Fruit fly (Drosophila melanogaster) whole organism, embryonic: Measurements from ENCODE around the gene enc.

ENCODE experiments used
- ATbp ChIP-seq: fragments of 200-800 bp; sonication (Bioruptor generic); optimal IDR thresholded peaks from 2 replicates; lab custom pipeline; 2017; ENCODE audit warnings: missing biosample characterization, mild to moderate bottlenecking, missing genetic modification characterization, missing genetic modification reagents
- Adf1 ChIP-seq: fragments of 200-800 bp; sonication (Bioruptor generic); IDR thresholded peaks from 2 replicates; pipeline ENCODE4 v1.3.6; 2022; ENCODE audit warnings: missing biosample characterization, missing genetic modification characterization
- Awh ChIP-seq: fragments of 200-800 bp; sonication (Bioruptor generic); IDR thresholded peaks from 2 replicates; pipeline ENCODE4, ENCODE4 v1.3.6; 2022; ENCODE audit warnings: missing biosample characterization, missing genetic modification characterization
- BtbVII ChIP-seq: fragments of 200-800 bp; sonication (Bioruptor generic); optimal IDR thresholded peaks from 3 replicates; lab custom pipeline; 2017; ENCODE audit warnings: missing biosample characterization, mild to moderate bottlenecking, missing genetic modification characterization
- CG11085 ChIP-seq: fragments of 200-800 bp; sonication (Bioruptor generic); IDR thresholded peaks from 2 replicates; pipeline ENCODE4 v1.3.6; 2022; ENCODE audit warnings: missing biosample characterization, missing genetic modification characterization
- CG11696 ChIP-seq: fragments of 200-800 bp; sonication (Bioruptor generic); IDR thresholded peaks from 2 replicates; pipeline ENCODE4 v1.3.6; 2022; ENCODE audit warnings: missing biosample characterization, missing genetic modification characterization
- CG13775 ChIP-seq: fragments of 200-800 bp; sonication (Bioruptor generic); optimal IDR thresholded peaks from 3 replicates; lab custom pipeline; 2017; ENCODE audit warnings: missing biosample characterization, mild to moderate bottlenecking, missing genetic modification characterization
- CG1602 ChIP-seq: fragments of 200-800 bp; sonication (Bioruptor generic); optimal IDR thresholded peaks from 3 replicates; lab custom pipeline; 2016; ENCODE audit warnings: missing biosample characterization, missing genetic modification characterization
- CG17361 ChIP-seq: fragments of 200-800 bp; sonication (Bioruptor generic); IDR thresholded peaks from 3 replicates; pipeline ENCODE4 v1.3.6; 2022; ENCODE audit warnings: missing biosample characterization, missing genetic modification characterization
- CG18262 ChIP-seq: fragments of 200-800 bp; optimal IDR thresholded peaks from 3 replicates; lab custom pipeline; 2019; ENCODE audit warnings: missing biosample characterization, mild to moderate bottlenecking, missing genetic modification characterization, moderate library complexity
- CG1832 ChIP-seq: fragments of 200-800 bp; sonication (Bioruptor generic); optimal IDR thresholded peaks from 2 replicates; lab custom pipeline; 2017; ENCODE audit warnings: missing biosample characterization, mild to moderate bottlenecking, missing genetic modification characterization, inconsistent platforms
- CG18619 ChIP-seq: fragments of 200-800 bp; sonication (Bioruptor generic); optimal IDR thresholded peaks from 3 replicates; lab custom pipeline; 2017; ENCODE audit warnings: missing biosample characterization, mild to moderate bottlenecking, missing genetic modification characterization
- CG18764 ChIP-seq: fragments of 200-800 bp; sonication (Bioruptor generic); optimal IDR thresholded peaks from 3 replicates; lab custom pipeline; 2016; ENCODE audit warnings: missing biosample characterization, missing genetic modification characterization
- CG2875 ChIP-seq: fragments of 200-800 bp; sonication (Bioruptor generic); optimal IDR thresholded peaks from 2 replicates; lab custom pipeline; 2017; ENCODE audit warnings: missing biosample characterization, mild to moderate bottlenecking, missing genetic modification characterization, missing genetic modification reagents
- CG30020 ChIP-seq: fragments of 200-800 bp; optimal IDR thresholded peaks from 2 replicates; lab custom pipeline; 2019; ENCODE audit warnings: missing biosample characterization, mild to moderate bottlenecking, missing genetic modification characterization, moderate library complexity
- CG32767 ChIP-seq: fragments of 200-800 bp; sonication (Bioruptor generic); IDR thresholded peaks from 2 replicates; pipeline ENCODE4 v1.3.6; 2022; ENCODE audit warnings: missing biosample characterization, missing genetic modification characterization
- CG3726 ChIP-seq: fragments of 200-800 bp; sonication (Bioruptor generic); IDR thresholded peaks from 3 replicates; pipeline ENCODE4, ENCODE4 v1.3.6; 2022; ENCODE audit warnings: missing biosample characterization, missing genetic modification characterization
- CG4617 ChIP-seq: fragments of 200-800 bp; sonication (Bioruptor generic); optimal IDR thresholded peaks from 3 replicates; lab custom pipeline; 2016; ENCODE audit warnings: missing biosample characterization, missing genetic modification characterization, borderline replicate concordance
- CG6791 ChIP-seq: fragments of 200-800 bp; sonication (Bioruptor generic); IDR thresholded peaks from 3 replicates; pipeline ENCODE4 v1.3.6; 2022; ENCODE audit warnings: missing biosample characterization, missing genetic modification characterization; ENCODE audit not compliant: partially characterized antibody
- CG7928 ChIP-seq: fragments of 200-800 bp; sonication (Bioruptor generic); optimal IDR thresholded peaks from 2 replicates; lab custom pipeline; 2017; ENCODE audit warnings: missing biosample characterization, mild to moderate bottlenecking, missing genetic modification characterization
- CG9817 ChIP-seq: fragments of 200-800 bp; sonication (Bioruptor generic); optimal IDR thresholded peaks from 2 replicates; lab custom pipeline; 2018; ENCODE audit warnings: missing biosample characterization, mild to moderate bottlenecking, missing genetic modification characterization, moderate library complexity
- CTCF ChIP-seq: fragments of 200-800 bp; sonication (Bioruptor generic); optimal IDR thresholded peaks from 2 replicates; lab custom pipeline; 2017; ENCODE audit warnings: missing biosample characterization, mild to moderate bottlenecking, missing genetic modification characterization, moderate library complexity
- Chrac-16 ChIP-seq: fragments of 200-800 bp; sonication (Bioruptor generic); optimal IDR thresholded peaks from 3 replicates; lab custom pipeline; 2016; ENCODE audit warnings: missing biosample characterization, missing genetic modification characterization
- E2f1 ChIP-seq: fragments of 200-800 bp; sonication (Bioruptor generic); IDR thresholded peaks from 2 replicates; pipeline ENCODE4 v1.3.6; 2022; ENCODE audit warnings: missing biosample characterization, missing genetic modification characterization
- E2f2 ChIP-seq: fragments of 200-800 bp; sonication (Bioruptor generic); IDR thresholded peaks from 2 replicates; pipeline ENCODE4 v1.3.6; 2022; ENCODE audit warnings: missing biosample characterization, missing genetic modification characterization
- Ets97D ChIP-seq: fragments of 200-800 bp; sonication (Bioruptor generic); optimal IDR thresholded peaks from 3 replicates; lab custom pipeline; 2016; ENCODE audit warnings: missing biosample characterization, missing genetic modification characterization
- Fer3 ChIP-seq: fragments of 200-800 bp; sonication (Bioruptor generic); optimal IDR thresholded peaks from 2 replicates; lab custom pipeline; 2018; ENCODE audit warnings: missing biosample characterization, mild to moderate bottlenecking, missing genetic modification characterization, moderate library complexity
- H15 ChIP-seq: fragments of 200-800 bp; sonication (Bioruptor generic); IDR thresholded peaks from 3 replicates; pipeline ENCODE4 v1.3.6; 2022; ENCODE audit warnings: missing biosample characterization, missing genetic modification characterization
- Hand ChIP-seq: fragments of 200-800 bp; sonication (Bioruptor generic); optimal IDR thresholded peaks from 2 replicates; lab custom pipeline; 2017; ENCODE audit warnings: mild to moderate bottlenecking, missing biosample characterization, missing genetic modification reagents, missing genetic modification characterization
- HmgD ChIP-seq: fragments of 200-800 bp; sonication (Bioruptor generic); optimal IDR thresholded peaks from 3 replicates; lab custom pipeline; 2016; ENCODE audit warnings: missing biosample characterization, missing genetic modification characterization
- Kr ChIP-seq: fragments of 200-800 bp; sonication (Bioruptor generic); optimal IDR thresholded peaks from 2 replicates; lab custom pipeline; 2017; ENCODE audit warnings: missing biosample characterization, mild to moderate bottlenecking, missing genetic modification characterization
- Lpt ChIP-seq: fragments of >200 bp; optimal IDR thresholded peaks from 2 replicates; lab custom pipeline; 2018; ENCODE audit warnings: missing biosample characterization, missing genetic modification characterization
- MBD-R2 ChIP-seq: fragments of 200-800 bp; sonication (Bioruptor generic); IDR thresholded peaks from 2 replicates; pipeline ENCODE4 v1.3.6; 2022; ENCODE audit warnings: missing biosample characterization, missing genetic modification characterization
- NC2β ChIP-seq: fragments of 200-800 bp; sonication (Bioruptor generic); optimal IDR thresholded peaks from 2 replicates; lab custom pipeline; 2016; ENCODE audit warnings: missing biosample characterization, missing genetic modification characterization
- Nf-YC ChIP-seq: fragments of 200-800 bp; optimal IDR thresholded peaks from 3 replicates; lab custom pipeline; 2019; ENCODE audit warnings: missing biosample characterization, mild to moderate bottlenecking, missing genetic modification characterization, moderate library complexity
- Rfx ChIP-seq: fragments of 200-800 bp; sonication (Bioruptor generic); IDR thresholded peaks from 2 replicates; pipeline ENCODE4 v1.3.6; 2022; ENCODE audit warnings: missing biosample characterization, missing genetic modification characterization
- ac ChIP-seq: fragments of 200-800 bp; sonication (Bioruptor generic); optimal IDR thresholded peaks from 3 replicates; lab custom pipeline; 2017; ENCODE audit warnings: missing biosample characterization, mild to moderate bottlenecking, missing genetic modification characterization
- bsh ChIP-seq, 2 experiments: fragments of 200-800 bp; sonication (Bioruptor generic); optimal IDR thresholded peaks; 2 replicates each; lab custom pipeline; 2017 to 2018; ENCODE audit warnings: mild to moderate bottlenecking in 2 of 2, missing biosample characterization in 2 of 2, missing genetic modification characterization in 2 of 2, moderate library complexity in 1 of 2
- dan ChIP-seq: fragments of 200-800 bp; sonication (Bioruptor generic); IDR thresholded peaks from 2 replicates; pipeline ENCODE4 v1.3.6; 2022; ENCODE audit warnings: missing biosample characterization, missing genetic modification characterization
- gro ChIP-seq: fragments of 200-800 bp; sonication (Bioruptor generic); optimal IDR thresholded peaks from 2 replicates; lab custom pipeline; 2016; ENCODE audit warnings: missing biosample characterization, missing genetic modification characterization
- hb ChIP-seq: fragments of 200-800 bp; sonication (Bioruptor generic); IDR thresholded peaks from 3 replicates; pipeline ENCODE4 v1.3.6; 2022; ENCODE audit warnings: missing biosample characterization, missing genetic modification characterization; ENCODE audit not compliant: partially characterized antibody
- her ChIP-seq: fragments of 200-800 bp; sonication (Bioruptor generic); optimal IDR thresholded peaks from 2 replicates; lab custom pipeline; 2016; ENCODE audit warnings: missing biosample characterization, missing genetic modification characterization
- jigr1 ChIP-seq: fragments of 200-800 bp; sonication (Bioruptor generic); IDR thresholded peaks from 3 replicates; pipeline ENCODE4 v1.3.6; 2022; ENCODE audit warnings: missing biosample characterization, missing genetic modification characterization
- pan ChIP-seq, 4 experiments: fragments of >200 bp in 3 of 4; fragments of 200-800 bp in 1 of 4; sonication (Bioruptor generic) in 1 of 4; optimal IDR thresholded peaks in 3 of 4; IDR thresholded peaks in 1 of 4; 2 replicates each; pipeline versions ENCODE4 v1.3.6 to Lab custom; 2017 to 2022; ENCODE audit warnings: missing biosample characterization in 2 of 4, missing genetic modification characterization in 2 of 4, mixed read lengths in 1 of 4
- phol ChIP-seq: fragments of 200-800 bp; sonication (Bioruptor generic); optimal IDR thresholded peaks from 3 replicates; lab custom pipeline; 2018; ENCODE audit warnings: missing biosample characterization, mild to moderate bottlenecking, missing genetic modification characterization, moderate library complexity
- psq ChIP-seq: fragments of 200-800 bp; sonication (Bioruptor generic); optimal IDR thresholded peaks from 2 replicates; lab custom pipeline; 2017; ENCODE audit warnings: missing biosample characterization, missing genetic modification characterization
- rib ChIP-seq: fragments of 200-800 bp; sonication (Bioruptor generic); IDR thresholded peaks from 2 replicates; pipeline ENCODE4 v1.3.6; 2022; ENCODE audit warnings: missing biosample characterization, missing genetic modification characterization
- slp2 ChIP-seq: fragments of 200-800 bp; sonication (Bioruptor generic); optimal IDR thresholded peaks from 2 replicates; lab custom pipeline; 2016; ENCODE audit warnings: missing biosample characterization, missing genetic modification characterization
- stwl ChIP-seq: fragments of 200-800 bp; sonication (Bioruptor generic); optimal IDR thresholded peaks from 3 replicates; lab custom pipeline; 2018; ENCODE audit warnings: missing biosample characterization, mild to moderate bottlenecking, missing genetic modification characterization, moderate library complexity
- z ChIP-seq: fragments of 200-800 bp; sonication (Bioruptor generic); IDR thresholded peaks from 3 replicates; pipeline ENCODE4 v1.3.6; 2022; ENCODE audit warnings: missing biosample characterization, missing genetic modification characterization
- zf30C ChIP-seq: fragments of 200-800 bp; sonication (Bioruptor generic); optimal IDR thresholded peaks from 3 replicates; lab custom pipeline; 2018; ENCODE audit warnings: missing biosample characterization, mild to moderate bottlenecking, missing genetic modification characterization

Gene enc

DNA sequence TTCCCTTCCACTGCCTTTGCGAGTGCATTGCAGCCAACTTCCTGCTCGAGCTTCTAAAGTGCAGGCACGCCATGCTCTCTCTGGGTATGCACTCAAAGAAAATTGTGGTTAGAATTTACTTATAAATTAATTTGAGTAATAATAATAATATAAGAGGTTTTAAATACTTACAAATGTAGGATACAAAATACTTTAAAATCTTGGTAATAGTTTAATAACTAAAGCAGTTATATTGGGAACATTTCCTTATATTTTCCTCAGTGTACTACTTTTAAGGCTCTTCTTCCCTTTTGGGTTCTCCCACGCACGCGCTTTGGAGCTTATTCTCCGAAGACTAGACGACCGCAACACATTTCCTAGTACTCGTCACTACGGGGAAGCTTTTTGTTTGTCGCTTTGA, 8.1 kb downstream of the enc start (continued):
- no peak for TF ChIP-seq CG4617 (GFP tag; lab: Kevin White, UChicago)
- peak; percentile 77 for TF ChIP-seq ATbp (GFP tag; lab: Kevin White, UChicago)
- peak; percentile 80 for TF ChIP-seq CG18619 (GFP tag; lab: Kevin White, UChicago)
- TF ChIP-seq MBD-R2 (GFP tag; lab: Robert Waterston, UW) = peak; percentile 55; the same call in 1 of the 2 replicates
- no peak for TF ChIP-seq Lpt (GFP tag; lab: Kevin White, UChicago)
- TF ChIP-seq stwl = no peak
- TF ChIP-seq Awh = peak; percentile 94
- TF ChIP-seq CG11085 (GFP tag; lab: Robert Waterston, UW) = peak; percentile 60; the same call in 1 of the 2 replicates
- TF ChIP-seq CG9817 (tag; lab: Kevin White, UChicago) = peak; percentile 74
- no peak for TF ChIP-seq pan (optimal IDR thresholded peaks at IDR 0.05; lab: Kevin White, UChicago)
- TF ChIP-seq pan (GFP tag; optimal IDR thresholded peaks at IDR 0.05 in 1 of 2, IDR thresholded peaks at IDR 0.05 in 1 of 2) = peak in 1 of 2 experiments; percentile 90
- no peak for TF ChIP-seq her (GFP tag; lab: Kevin White, UChicago)
- peak; percentile 89 for TF ChIP-seq Fer3
- TF ChIP-seq Hand (GFP tag; lab: Kevin White, UChicago) = peak; percentile 93
- peak in 1 of 2 experiments; percentile 85 for TF ChIP-seq bsh (GFP tag; optimal IDR thresholded peaks at IDR 0.05; lab: Kevin White, UChicago)
- peak; percentile 69 for TF ChIP-seq CG1602 (GFP tag; lab: Kevin White, UChicago)
- TF ChIP-seq zf30C (GFP tag; lab: Kevin White, UChicago) = peak; percentile 74
- no peak for TF ChIP-seq dan (GFP tag; lab: Robert Waterston, UW)
- TF ChIP-seq CTCF (GFP tag; lab: Kevin White, UChicago) = no peak
- TF ChIP-seq rib = no peak
- TF ChIP-seq H15 (GFP tag; lab: Robert Waterston, UW) = peak; percentile 46; the same call in 2 of the 3 replicates
- TF ChIP-seq Ets97D (GFP tag; lab: Kevin White, UChicago) = no peak
- peak; percentile 84 for TF ChIP-seq Rfx (GFP tag; lab: Robert Waterston, UW)
- TF ChIP-seq CG17361 = peak; percentile 81
- peak; percentile 80 for TF ChIP-seq E2f1
- no peak for TF ChIP-seq ac (GFP tag; lab: Kevin White, UChicago)
- peak; percentile 19 for TF ChIP-seq CG7928
- peak; percentile 29 for TF ChIP-seq Chrac-16
- peak; percentile 48; the same call in 1 of the 2 replicates for TF ChIP-seq Adf1
- TF ChIP-seq CG1832 (GFP tag; lab: Kevin White, UChicago) = no peak
- peak; percentile 53 for TF ChIP-seq CG2875 (GFP tag; lab: Kevin White, UChicago)
- TF ChIP-seq hb (GFP tag; lab: Robert Waterston, UW) = no peak
- peak; percentile 15 for TF ChIP-seq gro (GFP tag; lab: Kevin White, UChicago)
- TF ChIP-seq CG6791 (GFP tag; lab: Robert Waterston, UW) = no peak
- TF ChIP-seq NC2β (GFP tag; lab: Kevin White, UChicago) = no peak
- TF ChIP-seq Kr = no peak
- 0 out of 3 replicates have a peak, but pooled peaks have one; percentile 50 for TF ChIP-seq CG3726
- no peak for TF ChIP-seq HmgD (GFP tag; lab: Kevin White, UChicago)
- no peak for TF ChIP-seq jigr1 (GFP tag; lab: Robert Waterston, UW)
- peak; percentile 54 for TF ChIP-seq psq (GFP tag; lab: Kevin White, UChicago)
- peak; percentile 42; the same call in 1 of the 2 replicates for TF ChIP-seq CG11696 (GFP tag; lab: Robert Waterston, UW)
- TF ChIP-seq BtbVII (GFP tag; lab: Kevin White, UChicago) = peak; percentile 76
- no peak for TF ChIP-seq z (GFP tag; lab: Robert Waterston, UW)
- peak; percentile 53 for TF ChIP-seq CG18764 (GFP tag; lab: Kevin White, UChicago)
- TF ChIP-seq slp2 (GFP tag; lab: Kevin White, UChicago) = no peak
- TF ChIP-seq phol (tag; lab: Kevin White, UChicago) = peak; percentile 84
- peak; percentile 80 for TF ChIP-seq CG32767 (GFP tag; lab: Robert Waterston, UW)
- peak; percentile 79 for TF ChIP-seq Nf-YC
- TF ChIP-seq CG30020 = no peak
- peak; percentile 83 for TF ChIP-seq CG18262 (tag; lab: Kevin White, UChicago)
- peak; percentile 65; the same call in 1 of the 2 replicates for TF ChIP-seq E2f2
- peak; percentile 71 for TF ChIP-seq CG13775 (GFP tag; lab: Kevin White, UChicago)
